Fruit fly (Drosophila melanogaster): Measurements from ENCODE around the gene Zdhhc8.

- TF ChIP-seq CTCF (optimal IDR thresholded peaks at IDR 0.05): no peak
- TF ChIP-seq CG8478 (optimal IDR thresholded peaks at IDR 0.05): no peak
Observed at dm6 chrX:9345522-9345921, 10.5 kb downstream of the Zdhhc8 start.
